Worm (Caenorhabditis elegans): ENCODE measurements around the gene nhr-76.
A peak's percentile ranks its signal among the peaks of the same experiment; 100 is the strongest.

DNA sequence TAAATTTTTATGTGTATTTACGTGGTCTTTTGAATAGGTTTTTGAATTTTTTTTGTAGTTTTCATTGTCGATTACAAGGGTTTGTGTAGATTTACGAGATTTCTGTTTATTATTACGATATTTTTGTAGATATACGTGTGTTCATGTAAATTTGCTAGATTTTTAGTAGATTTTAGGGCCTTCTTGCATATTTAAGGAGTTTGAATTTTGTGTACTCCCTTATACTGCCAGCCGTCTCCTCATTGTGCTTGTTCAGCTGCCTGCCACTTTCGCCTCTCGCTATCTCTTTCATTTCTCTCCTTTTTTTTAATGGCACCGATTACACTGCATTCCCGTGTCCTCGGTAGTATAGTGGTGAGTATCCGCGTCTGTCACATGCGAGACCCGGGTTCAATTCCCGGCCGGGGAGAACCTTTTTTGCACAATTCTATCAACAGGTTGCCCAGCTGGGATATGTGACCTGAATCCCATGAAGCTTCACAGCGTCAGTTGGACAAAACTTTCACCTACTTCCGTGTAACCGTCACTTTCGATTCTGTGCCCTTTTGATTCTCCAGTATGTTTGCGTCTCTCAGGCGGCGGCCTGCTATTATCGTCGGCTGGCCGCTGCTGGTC lies 55.5 kb downstream of the nhr-76 start:
- TF ChIP-seq F33H1.4 (GFP tag; IDR thresholded peaks at IDR 0.05), result 0 out of 2 replicates have a peak, but pooled peaks have one; percentile 19
- peak; percentile 79 for TF ChIP-seq rpc-1 (optimal IDR thresholded peaks at IDR 0.05)
- peak; percentile 87 for TF ChIP-seq rpc-1 (tag; optimal IDR thresholded peaks at IDR 0.05)
- TF ChIP-seq attf-6 (GFP tag; IDR thresholded peaks at IDR 0.05), result 0 out of 2 replicates have a peak, but pooled peaks have one; percentile 25
